Worm (Caenorhabditis elegans) whole organism, early embryonic: Measurements from ENCODE around the gene T19C9.10.
"Not testable (repeated sequence)": the region's sequence is repeated elsewhere in the genome, so short reads cannot be mapped to it uniquely, and the experiment has no call there.

ENCODE experiments used
- B0310.2 ChIP-seq: sonication (generic microtip); optimal IDR thresholded peaks from 2 replicates; lab custom pipeline; 2016; ENCODE audit warnings: mild to moderate bottlenecking, missing genetic modification characterization, missing compliant biosample characterization
- F13C5.2 ChIP-seq: sonication (generic microtip); optimal IDR thresholded peaks from 2 replicates; lab custom pipeline; 2017; ENCODE audit warnings: mild to moderate bottlenecking, missing genetic modification characterization, inconsistent platforms, missing compliant biosample characterization
- aly-1 ChIP-seq: sonication (generic microtip); optimal IDR thresholded peaks from 2 replicates; lab custom pipeline; 2016; ENCODE audit warnings: missing genetic modification characterization, missing compliant biosample characterization
- ama-1 ChIP-seq: fragments of 150-350 bp; optimal IDR thresholded peaks from 2 replicates; lab custom pipeline; 2014
- ceh-13 ChIP-seq: fragments of 200-800 bp; sonication (Bioruptor generic); optimal IDR thresholded peaks from 2 replicates; lab custom pipeline; 2018; ENCODE audit warnings: mild to moderate bottlenecking, missing genetic modification characterization, missing compliant biosample characterization
- ceh-36 ChIP-seq: sonication (generic microtip); optimal IDR thresholded peaks from 2 replicates; lab custom pipeline; 2016; ENCODE audit warnings: missing genetic modification characterization, inconsistent platforms, missing compliant biosample characterization
- ets-7 ChIP-seq: sonication (generic microtip); optimal IDR thresholded peaks from 2 replicates; lab custom pipeline; 2016; ENCODE audit warnings: missing genotype, missing genetic modification characterization, missing compliant biosample characterization
- flt-1 ChIP-seq: fragments of 200-800 bp; sonication (Bioruptor generic); IDR thresholded peaks from 2 replicates; pipeline ENCODE4 v1.3.6; 2022; ENCODE audit warnings: missing genetic modification characterization, missing compliant biosample characterization
- hmbx-1 ChIP-seq: sonication (generic microtip); optimal IDR thresholded peaks from 2 replicates; lab custom pipeline; 2016; ENCODE audit warnings: mild to moderate bottlenecking, missing genetic modification characterization, missing compliant biosample characterization
- hmg-4 ChIP-seq: fragments of 200-800 bp; sonication (Bioruptor generic); optimal IDR thresholded peaks from 2 replicates; lab custom pipeline; 2018; ENCODE audit warnings: mild to moderate bottlenecking, missing genetic modification characterization, missing compliant biosample characterization
- hnd-1 ChIP-seq: sonication (generic microtip); optimal IDR thresholded peaks from 2 replicates; lab custom pipeline; 2016; ENCODE audit warnings: missing genetic modification characterization, missing compliant biosample characterization
- pes-1 ChIP-seq: fragments of 200-800 bp; sonication (Bioruptor generic); IDR thresholded peaks from 2 replicates; pipeline ENCODE4 v1.3.6; 2022; ENCODE audit warnings: missing genetic modification reagents, missing genetic modification characterization, missing compliant biosample characterization
- scrt-1 ChIP-seq: fragments of 200-800 bp; sonication (Bioruptor generic); IDR thresholded peaks from 2 replicates; pipeline ENCODE4 v1.3.6; 2022; ENCODE audit warnings: missing genetic modification characterization, missing compliant biosample characterization
- sea-1 ChIP-seq: fragments of 200-800 bp; sonication (Bioruptor generic); conservative IDR thresholded peaks from 2 replicates; pipeline ENCODE4 v1.3.6; 2022; ENCODE audit warnings: missing genetic modification characterization, missing compliant biosample characterization
- tbx-11 ChIP-seq: fragments of 200-800 bp; sonication (Bioruptor generic); IDR thresholded peaks from 2 replicates; pipeline ENCODE4 v1.3.6; 2022; ENCODE audit warnings: missing genetic modification characterization, missing compliant biosample characterization
- tbx-37 ChIP-seq: fragments of 200-800 bp; sonication (Bioruptor generic); conservative IDR thresholded peaks from 2 replicates; pipeline ENCODE4 v1.3.6; 2022; ENCODE audit warnings: missing genetic modification reagents, missing genetic modification characterization, missing compliant biosample characterization
- tra-4 ChIP-seq: sonication (generic microtip); optimal IDR thresholded peaks from 2 replicates; lab custom pipeline; 2017; ENCODE audit warnings: missing genetic modification characterization, missing compliant biosample characterization

Gene T19C9.10

DNA sequence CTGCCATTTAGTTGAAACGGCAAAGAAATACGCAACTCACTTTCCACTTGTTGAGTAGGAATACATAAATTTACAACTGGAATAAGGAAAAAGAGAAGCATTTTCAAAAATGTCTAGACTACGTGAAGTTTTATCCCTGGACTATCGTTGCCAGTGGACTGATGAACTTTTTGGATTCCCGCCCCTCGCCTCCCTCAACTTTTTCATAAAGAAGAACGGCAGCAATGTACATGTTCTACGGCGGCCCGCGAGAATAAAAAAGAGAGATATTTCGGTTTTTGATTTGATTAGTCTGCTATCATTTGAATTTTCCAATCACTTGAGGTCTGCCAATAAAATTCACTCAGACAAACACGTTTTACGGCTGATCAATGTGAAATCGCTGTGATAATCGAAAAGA lies 12.5 kb downstream of the T19C9.10 start, which contains the start of gene clec-243:
Gene clec-243, minus strand, starts transcription at position 101 of the 400 bp plus-strand sequence.
- TF ChIP-seq ceh-13 (GFP tag; lab: Kevin White, UChicago) (no peak), tbx-11 (GFP tag; lab: Robert Waterston, UW) (no peak), hmbx-1 (tag; lab: Kevin White, UChicago) (no peak), hnd-1 (tag; lab: Kevin White, UChicago) (no peak), ceh-36 (tag; lab: Kevin White, UChicago) (no peak), B0310.2 (tag; lab: Kevin White, UChicago) (no peak), tbx-37 (GFP tag; lab: Robert Waterston, UW) (no peak), ets-7 (tag; lab: Kevin White, UChicago) (no peak)

DNA sequence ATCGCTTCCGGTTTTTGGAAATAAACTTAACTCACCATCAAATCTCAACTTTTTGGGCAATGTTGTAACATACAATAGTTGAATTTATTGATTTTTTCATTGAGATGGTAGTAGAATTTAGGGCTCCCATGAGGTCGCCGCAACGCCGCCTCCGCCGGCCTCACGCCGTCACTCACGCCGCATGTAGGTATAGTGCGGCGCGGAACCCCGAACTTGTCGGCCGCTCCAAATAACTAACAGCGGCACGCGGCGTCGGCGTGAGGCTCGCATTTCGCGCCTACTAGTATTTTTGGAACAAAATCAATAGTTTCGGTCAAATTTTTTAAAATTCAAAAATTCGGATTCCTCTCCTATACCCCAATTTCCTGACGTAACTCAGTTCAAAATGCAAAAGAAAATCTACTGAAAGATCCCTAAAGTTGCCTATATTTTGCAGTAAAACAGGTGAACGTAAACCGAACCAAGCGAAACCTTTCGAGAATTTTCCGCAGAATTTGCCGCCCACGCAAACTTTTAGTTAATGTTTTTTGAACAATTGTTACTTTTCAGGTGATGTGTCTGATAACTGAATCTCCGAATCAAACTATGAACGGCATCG lies 15.1 kb downstream of the T19C9.10 start, which contains the start of gene Y61B8A.6:
Gene Y61B8A.6, plus strand, starts transcription at position 548 of the 598 bp plus-strand sequence.
- TF ChIP-seq sea-1 (GFP tag; lab: Robert Waterston, UW) (no peak), scrt-1 (GFP tag; lab: Robert Waterston, UW) (no peak), ama-1 (lab: Kevin White, UChicago) (no peak), tbx-37 (GFP tag; lab: Robert Waterston, UW) (no peak), ets-7 (tag; lab: Kevin White, UChicago) (no peak), hmbx-1 (tag; lab: Kevin White, UChicago) (no peak), tra-4 (tag; lab: Kevin White, UChicago) (no peak), B0310.2 (tag; lab: Kevin White, UChicago) (no peak), flt-1 (GFP tag; lab: Robert Waterston, UW) (no peak), hmg-4 (GFP tag; lab: Kevin White, UChicago) (no peak), F13C5.2 (tag; lab: Kevin White, UChicago) (no peak), pes-1 (GFP tag; lab: Robert Waterston, UW) (no peak), ceh-36 (tag; lab: Kevin White, UChicago) (no peak), tbx-11 (GFP tag; lab: Robert Waterston, UW) (no peak), ceh-13 (GFP tag; lab: Kevin White, UChicago) (no peak), aly-1 (tag; lab: Kevin White, UChicago) (no peak), hnd-1 (tag; lab: Kevin White, UChicago) (no peak)

DNA sequence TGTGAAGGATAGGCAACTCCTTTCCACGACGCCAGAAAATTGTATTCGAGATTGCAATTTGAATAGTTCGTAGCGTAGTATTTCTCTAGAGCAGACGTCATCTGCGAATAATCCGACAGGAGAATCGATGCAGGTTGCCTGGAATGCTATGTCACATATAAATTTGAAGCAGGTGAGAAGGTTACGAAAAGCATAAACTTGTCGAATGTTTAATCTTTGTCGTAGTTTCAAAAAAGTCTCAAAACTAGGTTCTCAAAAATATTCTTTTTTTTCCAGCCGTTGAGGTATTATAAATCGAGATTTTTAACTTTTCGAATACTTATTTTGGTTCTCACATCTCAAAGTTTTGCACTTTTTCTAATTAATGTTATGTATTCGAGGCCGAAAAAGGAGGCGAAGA lies 18.6 kb downstream of the T19C9.10 start, which contains the start of gene srh-116:
Gene srh-116, minus strand, starts transcription at position 101 of the 400 bp plus-strand sequence.
- TF ChIP-seq F13C5.2 (tag; lab: Kevin White, UChicago); scrt-1 (GFP tag; lab: Robert Waterston, UW); ceh-36 (tag; lab: Kevin White, UChicago): not testable (repeated sequence)

DNA sequence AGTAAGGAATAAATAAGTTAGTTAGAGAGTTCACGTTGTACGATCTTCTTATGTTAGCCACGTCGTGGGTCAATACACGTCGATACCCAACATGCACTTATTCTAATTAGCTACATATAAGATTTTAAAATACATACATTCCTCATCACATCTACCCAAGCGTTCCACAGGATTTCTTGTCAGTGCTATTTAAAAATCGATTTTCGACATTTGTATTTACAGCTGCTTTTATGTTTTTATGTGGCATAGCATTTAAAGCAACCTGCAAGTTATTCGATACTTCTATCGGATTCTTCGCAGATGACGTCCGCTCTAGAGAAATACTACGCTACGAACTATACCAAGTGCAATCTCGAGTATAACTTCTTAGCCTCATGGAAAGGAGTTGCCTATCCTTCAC lies 19.1 kb downstream of the T19C9.10 start, which contains the start of gene srh-115:
Gene srh-115, plus strand, starts transcription at position 301 of the 400 bp plus-strand sequence.
- no peak for TF ChIP-seq ceh-36 (tag; lab: Kevin White, UChicago)
- no peak for TF ChIP-seq hnd-1 (tag; lab: Kevin White, UChicago)
- TF ChIP-seq F13C5.2 (tag; lab: Kevin White, UChicago), result no peak
- no peak for TF ChIP-seq sea-1 (GFP tag; lab: Robert Waterston, UW)
- no peak for TF ChIP-seq scrt-1 (GFP tag; lab: Robert Waterston, UW)
- TF ChIP-seq tbx-37 (GFP tag; lab: Robert Waterston, UW), result no peak
- TF ChIP-seq hmbx-1 (tag; lab: Kevin White, UChicago), result no peak
- TF ChIP-seq aly-1 (tag; lab: Kevin White, UChicago), result no peak
- TF ChIP-seq ama-1 (lab: Kevin White, UChicago), result no peak
- TF ChIP-seq ets-7 (tag; lab: Kevin White, UChicago), result no peak
- no peak for TF ChIP-seq hmg-4 (GFP tag; lab: Kevin White, UChicago)

DNA sequence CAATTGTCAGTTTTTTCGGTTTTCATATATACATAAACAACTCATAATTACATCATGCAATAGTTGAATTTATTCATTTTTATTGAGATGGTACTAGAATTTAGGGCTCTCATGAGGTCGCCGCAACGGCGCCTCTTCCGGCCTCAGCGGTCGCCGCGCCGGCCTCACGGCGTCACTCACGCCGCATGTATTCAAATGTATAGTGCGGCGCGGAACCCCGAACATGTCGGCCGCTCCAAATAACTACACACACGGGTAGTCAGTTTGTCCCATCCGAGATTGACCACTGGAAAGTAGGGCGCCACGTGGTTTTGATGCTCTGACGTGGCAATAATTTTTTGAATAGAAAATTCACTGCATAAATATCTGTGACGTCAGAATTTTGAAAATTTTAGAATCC lies 21.2 kb downstream of the T19C9.10 start:
- TF ChIP-seq aly-1 (tag; lab: Kevin White, UChicago), result no peak
- no peak for TF ChIP-seq F13C5.2 (tag; lab: Kevin White, UChicago)
- TF ChIP-seq B0310.2 (tag; lab: Kevin White, UChicago), result no peak
- no peak for TF ChIP-seq tbx-11 (GFP tag; lab: Robert Waterston, UW)
- TF ChIP-seq ets-7 (tag; lab: Kevin White, UChicago), result no peak
- no peak for TF ChIP-seq flt-1 (GFP tag; lab: Robert Waterston, UW)

DNA sequence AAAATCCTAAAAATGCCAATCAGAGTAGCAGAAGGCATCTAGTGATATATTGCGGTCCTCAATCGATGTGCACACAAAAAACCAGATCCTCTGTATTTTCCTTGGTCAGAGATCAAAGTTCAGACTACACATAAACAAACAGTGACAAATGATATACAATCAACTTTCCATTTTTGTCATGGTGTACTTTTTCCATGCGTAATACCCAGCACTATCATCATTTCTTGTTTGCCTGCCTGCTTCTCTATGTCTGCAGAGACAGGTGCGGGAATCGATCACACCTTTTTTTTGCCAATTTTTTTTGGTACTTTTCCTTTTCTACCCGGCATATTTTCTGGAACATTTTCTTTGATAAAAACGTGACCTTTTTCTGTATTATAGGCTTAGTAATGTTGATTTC lies 21.9 kb downstream of the T19C9.10 start:
- TF ChIP-seq ceh-36 (tag; lab: Kevin White, UChicago) (no peak), sea-1 (GFP tag; lab: Robert Waterston, UW) (no peak), tra-4 (tag; lab: Kevin White, UChicago) (no peak), ama-1 (lab: Kevin White, UChicago) (no peak), ceh-13 (GFP tag; lab: Kevin White, UChicago) (no peak), aly-1 (tag; lab: Kevin White, UChicago) (no peak), tbx-37 (GFP tag; lab: Robert Waterston, UW) (no peak), scrt-1 (GFP tag; lab: Robert Waterston, UW) (no peak), hmg-4 (GFP tag; lab: Kevin White, UChicago) (no peak), tbx-11 (GFP tag; lab: Robert Waterston, UW) (no peak), F13C5.2 (tag; lab: Kevin White, UChicago) (no peak), pes-1 (GFP tag; lab: Robert Waterston, UW) (no peak), hnd-1 (tag; lab: Kevin White, UChicago) (no peak), flt-1 (GFP tag; lab: Robert Waterston, UW) (no peak), B0310.2 (tag; lab: Kevin White, UChicago) (no peak), hmbx-1 (tag; lab: Kevin White, UChicago) (no peak), ets-7 (tag; lab: Kevin White, UChicago) (no peak)
